Worm (Caenorhabditis elegans) whole organism, midembryonic: ENCODE results near the gene T04G9.4.

Experiments used
- T22C8.4 ChIP-seq: fragments of 200-800 bp; sonication (Bioruptor generic); IDR thresholded peaks from 2 replicates; pipeline ENCODE4 v1.3.6; 2022; ENCODE audit warnings: missing genetic modification characterization, missing compliant biosample characterization
- cog-1 ChIP-seq: sonication (generic microtip); optimal IDR thresholded peaks from 2 replicates; lab custom pipeline; 2016; ENCODE audit warnings: missing genetic modification characterization, missing compliant biosample characterization
- flt-1 ChIP-seq: fragments of 200-800 bp; sonication (Bioruptor generic); IDR thresholded peaks from 2 replicates; pipeline ENCODE4 v1.3.6; 2022; ENCODE audit warnings: missing genetic modification characterization, missing compliant biosample characterization
- klf-2 ChIP-seq: fragments of 200-800 bp; sonication (Bioruptor generic); conservative IDR thresholded peaks from 2 replicates; pipeline ENCODE4 v1.3.6; 2022; ENCODE audit warnings: missing genetic modification reagents, missing genetic modification characterization, missing compliant biosample characterization
- med-1 ChIP-seq: sonication (generic microtip); optimal IDR thresholded peaks from 2 replicates; lab custom pipeline; 2017; ENCODE audit warnings: missing genetic modification characterization, mild to moderate bottlenecking, missing compliant biosample characterization, antibody characterized with exemption, missing genetic modification reagents; ENCODE audit not compliant: insufficient read depth
- ztf-23 ChIP-seq: fragments of 200-800 bp; sonication (Bioruptor generic); IDR thresholded peaks from 2 replicates; pipeline ENCODE4 v1.3.6; 2022; ENCODE audit warnings: missing genetic modification reagents, missing genetic modification characterization, missing compliant biosample characterization

ce11 chrX:748319-748718 lies 24.0 kb upstream of the T04G9.4 start:
- TF ChIP-seq cog-1 (tag; lab: Kevin White, UChicago) (no peak), ztf-23 (no peak), klf-2 (GFP tag; lab: Robert Waterston, UW) (no peak), T22C8.4 (GFP tag; lab: Robert Waterston, UW) (no peak), flt-1 (no peak), med-1 (no peak)
